Fruit fly (Drosophila melanogaster): ENCODE data around the gene Or10a.

Or10a gene

dm6 chrX:11389494-11390447, 27.5 kb downstream of the Or10a start (continued):
- TF ChIP-seq CG12155 (GFP tag; optimal IDR thresholded peaks at IDR 0.05) (no peak), ap (GFP tag; IDR thresholded peaks at IDR 0.05) (no peak), Deaf1 (tag; optimal IDR thresholded peaks at IDR 0.05) (peak; percentile 44), Dip3 (GFP tag; optimal IDR thresholded peaks at IDR 0.05) (no peak), Atf-2 (GFP tag; optimal IDR thresholded peaks at IDR 0.05) (no peak), dpn (GFP tag; optimal IDR thresholded peaks at IDR 0.05) (no peak), Xrp1 (GFP tag; IDR thresholded peaks at IDR 0.05) (no peak), tgo (GFP tag; IDR thresholded peaks at IDR 0.05) (no peak), CG17612 (GFP tag; IDR thresholded peaks at IDR 0.05) (no peak), E2f2 (GFP tag; IDR thresholded peaks at IDR 0.05) (0 out of 2 replicates have a peak, but pooled peaks have one; percentile 15), CG33557 (GFP tag; optimal IDR thresholded peaks at IDR 0.05) (no peak), CG30431 (GFP tag; optimal IDR thresholded peaks at IDR 0.05) (no peak), CG9932 (GFP tag; IDR thresholded peaks at IDR 0.05) (no peak), Ptx1 (GFP tag; IDR thresholded peaks at IDR 0.05) (no peak), BtbVII (GFP tag; optimal IDR thresholded peaks at IDR 0.05) (peak; percentile 25), ab (GFP tag; optimal IDR thresholded peaks at IDR 0.05) (no peak), CG42726 (GFP tag; IDR thresholded peaks at IDR 0.05; ENCODE audit: partially characterized antibody) (no peak), gsb (GFP tag; IDR thresholded peaks at IDR 0.05) (no peak), CG1529 (GFP tag; optimal IDR thresholded peaks at IDR 0.05) (no peak), oc (tag; optimal IDR thresholded peaks at IDR 0.05) (no peak), esg (GFP tag; conservative IDR thresholded peaks at IDR 0.05) (no peak), CG2875 (GFP tag; optimal IDR thresholded peaks at IDR 0.05) (no peak), gfzf (GFP tag; optimal IDR thresholded peaks at IDR 0.05) (peak; percentile 66), Neu2 (GFP tag; optimal IDR thresholded peaks at IDR 0.05; ENCODE audit: borderline replicate concordance) (no peak), tap (tag; optimal IDR thresholded peaks at IDR 0.05) (no peak), GATAe (GFP tag; conservative IDR thresholded peaks at IDR 0.05) (no peak), CG6813 (GFP tag; optimal IDR thresholded peaks at IDR 0.05) (no peak), Pdp1 (GFP tag; optimal IDR thresholded peaks at IDR 0.05) (peak in 1 of 2 experiments; percentile 7), CG9437 (GFP tag; optimal IDR thresholded peaks at IDR 0.05) (no peak), jigr1 (GFP tag; IDR thresholded peaks at IDR 0.05) (no peak), CG12219 (GFP tag; optimal IDR thresholded peaks at IDR 0.05) (no peak), CG2120 (GFP tag; optimal IDR thresholded peaks at IDR 0.05) (no peak), Side (GFP tag; optimal IDR thresholded peaks at IDR 0.05) (no peak), caup (GFP tag; optimal IDR thresholded peaks at IDR 0.05; ENCODE audit: severe bottlenecking) (peak; percentile 6), Myb (GFP tag; optimal IDR thresholded peaks at IDR 0.05) (no peak), Drgx (GFP tag; IDR thresholded peaks at IDR 0.05) (no peak), pfk (GFP tag; optimal IDR thresholded peaks at IDR 0.05) (no peak), lilli (GFP tag; optimal IDR thresholded peaks at IDR 0.05) (no peak), sna (GFP tag; IDR thresholded peaks at IDR 0.05; ENCODE audit: partially characterized antibody) (peak; percentile 84), CG17186 (GFP tag; optimal IDR thresholded peaks at IDR 0.05) (peak; percentile 6), exex (tag; optimal IDR thresholded peaks at IDR 0.05) (no peak), CG10274 (GFP tag; optimal IDR thresholded peaks at IDR 0.05) (no peak), twi (tag; optimal IDR thresholded peaks at IDR 0.05) (no peak), Mad (GFP tag; optimal IDR thresholded peaks at IDR 0.05) (no peak), tna (GFP tag; IDR thresholded peaks at IDR 0.05; ENCODE audit: partially characterized antibody) (peak; percentile 88), CG4854 (GFP tag; optimal IDR thresholded peaks at IDR 0.05) (no peak), CG4820 (GFP tag; optimal IDR thresholded peaks at IDR 0.05) (no peak), so (GFP tag; IDR thresholded peaks at IDR 0.05) (0 out of 3 replicates have a peak, but pooled peaks have one; percentile 30), CG6683 (GFP tag; optimal IDR thresholded peaks at IDR 0.05) (no peak)
